Fruit fly (Drosophila melanogaster) S2 (cell line): ENCODE measurements around the gene AstC.

Source experiments
- CG8478 ChIP-seq: fragments of >200 bp; optimal IDR thresholded peaks from 2 replicates; lab custom pipeline; 2018
- CTCF ChIP-seq, 2 experiments: fragments of >200 bp; optimal IDR thresholded peaks; 2 replicates each; lab custom pipeline; 2018

Gene AstC

DNA sequence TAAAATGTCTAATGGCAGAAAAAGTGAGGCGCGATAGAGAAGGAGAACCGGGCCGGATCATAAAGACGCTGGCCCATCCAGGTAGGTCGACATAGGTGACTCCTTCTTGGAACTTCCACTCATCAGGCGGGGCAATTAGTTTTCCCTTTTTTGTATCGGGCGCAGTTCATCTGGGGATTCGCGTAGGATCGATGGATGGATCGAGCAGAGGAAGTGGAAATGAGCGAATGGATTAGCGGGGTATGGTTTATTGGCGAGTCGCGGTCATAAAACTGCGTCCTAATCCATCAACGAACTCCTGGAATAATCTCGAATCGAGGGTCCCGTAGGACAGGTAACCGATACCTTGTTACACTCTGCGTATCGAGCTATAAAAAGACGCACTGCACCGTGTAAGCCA is 6.1 kb downstream of the AstC start, which contains the start of gene CG43725:
Gene CG43725 (plus strand): TSS at position 400 of the 400 bp plus-strand sequence.
- TF ChIP-seq CG8478 (lab: Kevin White, UChicago) (no peak), CTCF (optimal IDR thresholded peaks at IDR 0.05; lab: Kevin White, UChicago) (no peak)

DNA sequence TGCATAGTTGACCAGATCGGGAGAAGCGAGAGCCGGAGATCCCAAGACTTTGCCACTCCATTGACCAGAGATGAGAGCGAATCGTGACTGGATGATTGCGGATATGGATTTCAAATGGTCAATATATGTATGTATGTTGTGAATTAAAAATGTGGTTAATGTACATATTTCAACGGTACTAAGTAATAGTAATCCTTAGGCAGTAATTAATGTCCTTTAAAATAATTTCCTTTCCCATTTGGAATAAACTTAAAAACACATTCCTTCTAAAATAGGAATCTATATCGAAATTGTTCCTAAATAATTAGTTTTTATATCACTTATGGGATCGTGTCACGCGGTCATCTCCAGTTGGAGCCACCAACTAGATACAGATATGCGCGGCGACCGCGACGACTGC is 7.3 kb downstream of the AstC start:
- TF ChIP-seq CG8478 (lab: Kevin White, UChicago), result no peak

DNA sequence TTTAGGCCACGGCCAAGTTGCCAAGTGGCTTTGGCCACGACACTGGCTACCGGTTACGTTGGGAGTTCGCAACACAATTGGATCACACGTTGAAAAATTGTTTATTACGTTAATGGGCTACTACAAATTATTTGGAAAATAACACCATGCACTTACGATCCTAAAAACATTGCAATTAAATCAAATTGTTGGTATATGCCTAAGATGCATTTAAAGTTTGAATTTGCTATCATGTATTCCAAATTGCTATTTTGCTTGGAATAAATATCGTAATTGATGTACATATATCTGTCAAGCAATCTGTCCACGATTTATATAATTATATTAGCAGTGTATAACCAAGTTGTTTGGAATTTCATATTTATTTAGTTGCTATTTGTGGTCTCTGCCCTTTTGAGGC is 8.3 kb downstream of the AstC start:
- no peak for TF ChIP-seq CTCF (optimal IDR thresholded peaks at IDR 0.05; lab: Kevin White, UChicago)

dm6 chr2L:11072250-11072649 is 8.9 kb downstream of the AstC start:
- no peak for TF ChIP-seq CTCF (optimal IDR thresholded peaks at IDR 0.05; lab: Kevin White, UChicago)
- no peak for TF ChIP-seq CG8478 (lab: Kevin White, UChicago)

DNA sequence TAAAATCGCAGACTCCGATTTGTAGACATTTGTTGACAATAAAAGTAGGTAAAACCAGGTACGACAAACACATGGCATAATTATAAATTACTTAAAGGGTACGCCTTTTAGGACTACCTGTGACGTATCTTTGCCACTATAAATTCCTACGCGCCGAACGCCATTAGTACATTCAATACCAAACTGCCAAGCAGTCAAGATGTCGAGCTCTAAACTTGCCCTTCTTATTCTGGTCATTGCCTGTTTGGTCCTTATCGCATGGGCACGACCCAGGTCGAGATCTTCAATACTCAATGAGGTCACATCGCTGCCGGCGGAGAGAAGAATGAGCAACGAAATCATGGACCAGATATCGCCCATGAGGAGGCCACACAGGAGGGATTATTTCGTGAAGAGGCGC is 10.3 kb downstream of the AstC start, which contains the start of gene CG14915:
Gene CG14915 (plus strand): TSS at position 166 of the 400 bp plus-strand sequence.
- TF ChIP-seq CTCF (optimal IDR thresholded peaks at IDR 0.05; lab: Kevin White, UChicago), result no peak
- no peak for TF ChIP-seq CG8478 (lab: Kevin White, UChicago)

DNA sequence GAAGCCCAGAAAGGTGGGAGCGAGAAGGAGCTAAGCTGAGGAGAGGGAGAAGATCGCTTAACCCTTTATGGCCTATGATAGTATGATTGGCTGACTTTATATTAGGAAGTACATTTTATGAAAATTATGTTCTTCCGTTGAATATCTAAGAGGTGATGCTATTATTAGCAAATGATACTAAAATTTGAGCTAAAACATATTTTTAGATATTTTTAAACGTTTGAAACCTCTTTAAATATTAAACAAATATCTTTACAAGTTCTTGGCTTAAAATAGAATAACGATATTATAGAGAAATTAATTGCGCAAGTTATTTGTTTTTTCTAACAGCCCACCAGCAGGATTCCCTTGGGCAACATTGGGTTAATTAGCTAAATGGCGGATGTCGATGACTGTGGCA is 11.7 kb downstream of the AstC start:
- TF ChIP-seq CTCF (optimal IDR thresholded peaks at IDR 0.05; lab: Kevin White, UChicago) (no peak), CG8478 (lab: Kevin White, UChicago) (no peak)

DNA sequence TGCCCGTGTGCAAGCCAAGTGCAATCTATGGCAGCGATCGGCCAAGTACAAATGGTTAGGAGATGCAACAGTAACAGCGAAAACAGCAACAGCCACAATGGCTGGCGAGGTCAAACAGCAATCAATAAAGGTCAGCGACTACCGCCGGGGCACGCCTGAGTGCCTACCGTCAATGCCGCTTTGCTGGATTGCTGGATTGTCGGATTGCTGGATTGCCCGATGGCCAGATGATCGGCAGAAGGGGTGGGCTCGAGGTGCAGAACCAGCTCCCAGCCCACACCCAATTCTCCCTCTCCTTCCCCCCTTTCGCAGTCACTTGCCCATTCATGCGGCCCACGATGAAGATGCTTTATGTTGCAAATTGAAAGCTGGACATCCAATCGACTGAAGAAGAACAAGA is 12.3 kb downstream of the AstC start:
- TF ChIP-seq CTCF (optimal IDR thresholded peaks at IDR 0.05; lab: Kevin White, UChicago) (no peak), CG8478 (lab: Kevin White, UChicago) (no peak)

- TF ChIP-seq CTCF (optimal IDR thresholded peaks at IDR 0.05; lab: Kevin White, UChicago), result no peak
- TF ChIP-seq CG8478 (lab: Kevin White, UChicago), result no peak
Observed at dm6 chr2L:11068441-11068840, 12.8 kb downstream of the AstC start.

DNA sequence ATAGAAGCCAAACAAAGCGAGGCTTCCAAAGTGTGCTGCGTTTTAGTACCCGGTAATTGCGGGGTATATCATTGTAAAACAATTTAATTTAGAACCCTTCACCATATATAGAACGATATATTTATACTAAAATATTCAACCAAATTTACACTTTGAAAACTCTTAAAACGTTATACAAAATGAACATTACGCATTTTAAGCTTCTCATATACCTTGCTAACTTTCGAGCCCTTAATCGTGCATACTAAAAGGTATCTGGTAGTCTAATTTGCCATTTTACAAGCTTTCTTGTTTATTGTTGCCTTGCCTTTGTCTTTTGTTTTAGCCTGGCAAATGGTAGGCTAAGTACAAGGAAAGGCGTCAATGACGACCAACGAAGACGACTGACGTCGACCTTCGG is 13.2 kb downstream of the AstC start:
- no peak for TF ChIP-seq CTCF (optimal IDR thresholded peaks at IDR 0.05; lab: Kevin White, UChicago)
- no peak for TF ChIP-seq CG8478 (lab: Kevin White, UChicago)

DNA sequence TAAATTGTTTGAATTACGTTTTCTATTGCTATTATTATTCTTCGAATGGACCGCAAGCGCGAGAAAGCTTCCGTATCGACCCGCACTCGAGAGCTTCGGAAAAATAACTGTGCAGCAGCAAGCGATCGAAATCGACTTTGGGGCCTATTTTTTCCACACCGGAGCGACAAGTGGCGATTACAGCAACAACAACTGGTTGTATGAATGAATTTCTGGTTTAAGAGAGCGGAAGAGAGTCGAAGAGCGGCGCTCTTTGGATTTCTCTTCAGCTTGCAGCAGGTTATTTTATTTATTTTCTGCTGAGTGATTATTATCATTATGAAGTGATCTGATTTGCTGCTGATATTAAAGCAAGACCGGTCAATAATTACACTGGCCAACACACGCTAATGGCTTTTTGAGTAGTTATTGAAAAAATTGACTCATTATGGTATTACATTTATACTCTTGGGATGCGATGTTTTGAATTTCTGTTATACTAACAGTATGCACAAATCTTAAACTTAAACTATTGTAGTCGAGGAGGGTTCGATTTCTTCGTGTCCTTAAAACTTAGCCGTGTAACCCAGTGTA is 14.2 kb downstream of the AstC start, which contains the start of gene Samuel:
Gene Samuel (minus strand): TSS at position 112 of the 573 bp plus-strand sequence.
- TF ChIP-seq CTCF (optimal IDR thresholded peaks at IDR 0.05; lab: Kevin White, UChicago) (no peak), CG8478 (lab: Kevin White, UChicago) (no peak)

- TF ChIP-seq CG8478 (lab: Kevin White, UChicago) (no peak), CTCF (optimal IDR thresholded peaks at IDR 0.05; lab: Kevin White, UChicago) (no peak)
Observed at dm6 chr2L:11065932-11066823, 15.0 kb downstream of the AstC start.

DNA sequence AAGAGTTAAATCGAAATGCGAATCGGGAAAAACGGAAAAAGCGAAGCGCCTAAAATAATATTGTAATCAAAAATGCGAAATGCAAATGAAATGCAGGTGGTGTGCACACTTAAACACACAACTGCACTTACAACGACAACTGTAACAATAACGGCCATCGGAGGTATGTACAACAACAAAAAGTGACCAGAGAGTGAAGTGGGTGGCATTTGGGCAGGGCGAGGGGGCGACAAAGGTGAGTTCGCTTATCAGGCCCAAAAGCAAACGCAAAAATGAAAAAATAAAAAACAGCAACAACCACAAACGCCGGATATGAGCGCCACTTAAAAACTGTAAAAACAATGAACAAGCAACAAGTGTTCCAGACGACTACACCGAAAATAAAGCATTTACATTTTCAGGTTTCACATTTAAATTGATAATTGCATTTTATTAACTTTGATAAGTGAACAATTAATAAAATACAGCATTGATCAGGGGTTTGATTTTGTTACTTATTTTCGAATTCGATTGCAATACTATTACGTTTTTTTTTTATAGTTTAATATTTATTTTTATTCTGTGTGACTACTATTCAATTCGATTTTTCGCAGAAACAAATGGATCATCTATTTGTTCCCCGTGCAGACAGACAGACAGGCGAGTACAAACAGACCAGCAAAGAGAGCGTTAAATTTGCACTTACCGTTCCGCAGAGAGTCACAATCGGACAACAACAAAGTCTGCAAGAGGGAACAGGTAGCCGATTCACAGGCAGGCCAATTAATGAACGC is 15.9 kb downstream of the AstC start:
- TF ChIP-seq CG8478 (lab: Kevin White, UChicago), result no peak
- TF ChIP-seq CTCF (optimal IDR thresholded peaks at IDR 0.05; lab: Kevin White, UChicago), result no peak

DNA sequence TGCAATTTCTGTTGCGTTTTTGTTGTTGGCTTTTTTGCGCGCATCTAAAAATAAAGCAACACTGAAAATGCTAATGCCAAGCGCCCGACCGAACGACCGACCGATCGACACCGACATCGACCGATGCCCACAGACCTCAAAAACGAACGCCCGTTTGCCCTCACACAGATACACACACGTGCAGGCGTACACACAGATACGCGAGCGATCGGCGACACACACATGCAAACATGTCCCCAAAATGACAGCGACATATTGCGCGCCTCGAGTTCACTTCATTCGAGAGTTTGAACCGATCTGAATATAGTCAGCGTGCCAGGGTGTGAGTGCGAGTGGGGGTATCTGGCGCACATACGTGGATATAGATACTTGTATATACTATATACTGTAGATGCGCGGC is 20.0 kb downstream of the AstC start:
- TF ChIP-seq CG8478 (lab: Kevin White, UChicago) (no peak), CTCF (optimal IDR thresholded peaks at IDR 0.05; lab: Kevin White, UChicago) (no peak)

- TF ChIP-seq CG8478 (lab: Kevin White, UChicago) (no peak), CTCF (optimal IDR thresholded peaks at IDR 0.05; lab: Kevin White, UChicago) (no peak)
Observed at dm6 chr2L:11059206-11059605, 22.0 kb downstream of the AstC start.
